Fruit fly (Drosophila melanogaster) whole organism, prepupa: ENCODE data around the gene Dph2.

Experiments
- CG10669 ChIP-seq: fragments of 200-800 bp; sonication (Bioruptor generic); optimal IDR thresholded peaks from 3 replicates; lab custom pipeline; 2018; ENCODE audit warnings: missing biosample characterization, mild to moderate bottlenecking, missing genetic modification characterization, moderate library complexity
- CG15336 ChIP-seq: fragments of 200-800 bp; sonication (Bioruptor generic); IDR thresholded peaks from 2 replicates; pipeline ENCODE4 v1.3.6; 2022; ENCODE audit warnings: missing biosample characterization, missing genetic modification characterization
- CG6163 ChIP-seq: fragments of 200-800 bp; sonication (Bioruptor generic); IDR thresholded peaks from 3 replicates; pipeline ENCODE4 v1.3.6; 2022; ENCODE audit warnings: missing biosample characterization, missing genetic modification characterization
- Eip78C ChIP-seq: fragments of 200-800 bp; sonication (Bioruptor generic); peaks from one replicate; lab custom pipeline; 2016; ENCODE audit warnings: missing biosample characterization, missing genetic modification characterization

DNA sequence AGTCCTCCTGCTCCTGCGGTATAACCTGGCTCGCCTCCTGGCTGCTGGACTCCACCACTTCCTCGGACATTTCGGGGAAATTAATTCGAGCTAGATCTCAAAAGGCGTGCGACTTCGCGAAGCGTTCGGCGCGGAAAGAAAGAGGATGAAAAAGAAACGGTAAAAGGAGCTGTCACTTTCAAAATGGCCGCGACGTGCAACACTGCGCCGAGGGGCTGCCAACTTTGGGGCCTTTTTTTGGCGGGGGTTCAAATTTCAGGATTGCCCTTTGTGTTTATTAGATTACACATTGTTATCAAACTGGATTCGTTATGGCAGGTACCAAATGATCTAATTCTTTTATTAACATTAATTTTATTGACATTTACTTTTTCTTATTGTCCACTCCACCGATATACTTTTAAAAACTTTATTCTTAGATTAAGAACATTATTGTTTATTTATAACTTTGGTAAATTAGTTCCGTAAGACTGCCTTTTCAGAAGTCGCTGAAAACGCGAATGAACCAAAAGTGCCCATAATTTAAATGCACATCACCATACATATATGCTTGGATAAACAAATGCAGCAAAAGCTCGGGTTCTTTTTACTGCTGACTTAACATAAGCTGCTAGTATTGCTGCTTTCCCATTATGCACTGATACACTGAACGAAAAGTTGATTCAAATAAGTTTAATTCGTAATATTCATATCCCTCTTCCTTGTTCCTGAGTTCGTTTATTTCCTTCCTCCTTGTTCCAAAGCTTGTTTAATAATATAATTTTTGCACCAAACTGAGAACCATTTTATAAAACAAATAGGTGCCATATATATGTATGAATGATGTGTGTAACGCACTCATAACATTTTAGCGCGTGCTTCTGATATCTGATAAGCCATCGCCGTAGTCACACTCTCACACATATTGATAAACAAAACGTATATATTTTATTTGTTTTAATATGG is 7.9 kb upstream of the Dph2 start, which contains the start of gene RpS5b:
- no peak for TF ChIP-seq CG15336
- TF ChIP-seq Eip78C (GFP tag; lab: Kevin White, UChicago): peak; percentile 58
- TF ChIP-seq CG10669: no peak
- 0 out of 3 replicates have a peak, but pooled peaks have one; percentile 18 for TF ChIP-seq CG6163 (GFP tag; lab: Robert Waterston, UW)
